Worm (Caenorhabditis elegans) whole organism, dauer: ENCODE results near the gene C16C4.1.

Source experiments
- unc-62 ChIP-seq: sonication (generic microtip); optimal IDR thresholded peaks from 2 replicates; lab custom pipeline; 2017; ENCODE audit warnings: missing biosample characterization, missing genetic modification reagents, missing genetic modification characterization

C16C4.1 gene

DNA sequence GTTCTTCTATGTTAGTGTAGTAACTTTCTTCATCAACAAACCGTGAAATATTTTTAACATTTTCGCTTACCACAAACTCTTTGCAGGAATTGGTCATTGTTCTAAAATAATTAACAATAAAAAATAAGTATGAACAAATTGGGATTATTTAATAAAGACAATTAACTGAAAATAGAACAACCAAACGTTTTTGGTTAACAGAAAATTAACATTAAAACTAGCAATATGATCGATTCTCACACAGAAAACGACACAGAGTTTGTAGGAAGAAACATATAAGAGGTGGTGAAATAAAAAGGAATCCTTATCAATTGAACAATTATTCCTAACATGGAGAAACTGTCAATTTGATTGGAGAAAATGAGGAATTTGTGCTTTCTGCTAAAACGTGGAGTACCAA lies 15.3 kb upstream of the C16C4.1 start, which contains the start of gene math-16:
math-16 (minus strand) TSS at position 101 of the 400 bp plus-strand sequence.
- no peak for TF ChIP-seq unc-62 (GFP tag; lab: Kevin White, UChicago)

- TF ChIP-seq unc-62 (GFP tag; lab: Kevin White, UChicago), result no peak
These were observed 11.3 kb upstream of the C16C4.1 start, which contains the start of gene math-5 for ce11 chrII:1882705-1883104. Gene math-5, minus strand, starts transcription at chrII:1882805.

- TF ChIP-seq unc-62 (GFP tag; lab: Kevin White, UChicago), result no peak
These were observed 9.4 kb upstream of the C16C4.1 start, which contains the start of gene math-6 for ce11 chrII:1884635-1885034. Gene math-6, minus strand, starts transcription at chrII:1884735.

DNA sequence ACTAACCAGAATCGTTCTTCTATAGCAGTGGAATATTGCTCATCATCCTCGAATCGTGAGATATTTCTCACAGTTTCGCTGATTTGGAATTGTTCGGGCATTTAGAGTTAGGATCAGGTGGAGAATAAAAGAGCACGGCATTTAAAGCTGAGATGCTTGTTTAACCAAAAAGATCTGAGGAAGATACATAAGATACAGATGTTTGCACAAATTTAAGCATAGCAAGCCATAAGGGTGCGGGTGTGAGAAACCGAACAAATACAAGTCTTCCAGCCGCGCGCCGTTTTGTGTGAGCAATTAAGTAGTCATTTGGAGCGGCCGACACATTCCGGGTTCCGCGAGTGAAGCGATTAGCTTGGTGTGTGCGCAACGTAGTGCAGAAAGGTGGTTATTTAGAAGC lies 7.6 kb upstream of the C16C4.1 start, which contains the start of gene math-7:
math-7 (minus strand) TSS at position 101 of the 400 bp plus-strand sequence.
- no peak for TF ChIP-seq unc-62 (GFP tag; lab: Kevin White, UChicago)

ce11 chrII:1889071-1889470 lies 4.9 kb upstream of the C16C4.1 start, which contains the start of gene math-8:
Gene math-8, minus strand, starts transcription at chrII:1889171.
- no peak for TF ChIP-seq unc-62 (GFP tag; lab: Kevin White, UChicago)

DNA sequence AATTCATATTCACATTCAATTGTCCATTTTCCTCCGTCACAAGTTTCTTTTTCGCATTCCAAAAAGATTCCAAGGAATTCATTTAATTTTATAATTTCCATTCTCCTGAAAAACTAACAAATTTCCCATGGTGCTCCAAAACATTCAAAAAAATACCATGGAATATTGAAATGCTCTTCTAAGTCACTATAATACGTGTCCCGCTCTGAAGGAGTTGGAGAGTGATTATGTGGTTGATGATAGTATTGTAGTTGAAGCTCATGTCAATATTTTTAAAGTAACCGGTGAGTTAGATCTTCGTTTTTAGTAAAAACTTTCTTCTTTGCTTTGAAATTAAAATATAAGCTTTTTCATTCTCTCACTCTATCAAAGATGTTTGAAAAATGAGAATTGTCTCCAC lies 3.3 kb upstream of the C16C4.1 start, which contains the start of gene math-9:
math-9 (minus strand) TSS at position 101 of the 400 bp plus-strand sequence.
- no peak for TF ChIP-seq unc-62 (GFP tag; lab: Kevin White, UChicago)

ce11 chrII:1895278-1895677 lies 1.3 kb downstream of the C16C4.1 start, which contains the start of gene C46F9.5:
Gene C46F9.5, plus strand, starts transcription at chrII:1895578.
- TF ChIP-seq unc-62 (GFP tag; lab: Kevin White, UChicago), result no peak

- no peak for TF ChIP-seq unc-62 (GFP tag; lab: Kevin White, UChicago)
These were observed 1.8 kb downstream of the C16C4.1 start, which contains the start of gene math-25 for ce11 chrII:1895762-1896161. Gene math-25, plus strand, starts transcription at chrII:1896062.

- no peak for TF ChIP-seq unc-62 (GFP tag; lab: Kevin White, UChicago)
These were observed 3.9 kb downstream of the C16C4.1 start, which contains the start of gene C46F9.6 for ce11 chrII:1897936-1898335. Gene C46F9.6, plus strand, starts transcription at chrII:1898236.

DNA sequence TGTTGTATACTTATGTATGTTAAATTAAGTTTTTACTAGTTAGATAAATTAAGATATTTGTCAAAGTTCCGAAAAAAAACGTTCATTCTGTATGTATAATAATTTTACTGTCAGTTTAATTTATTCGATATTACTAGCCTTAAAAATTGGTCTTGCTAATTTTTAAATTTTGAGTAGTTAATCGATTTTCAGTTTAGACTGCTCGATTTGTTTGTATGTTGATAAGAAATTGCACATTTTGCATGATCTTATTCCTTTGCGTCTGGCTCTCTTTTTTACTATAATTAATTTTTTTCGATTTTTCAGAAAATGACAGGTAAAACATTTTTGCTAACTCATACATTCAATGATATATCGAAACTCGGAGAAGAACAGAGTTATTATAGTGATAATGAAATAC lies 5.9 kb downstream of the C16C4.1 start, which contains the start of gene math-24:
math-24 (plus strand) TSS at position 301 of the 400 bp plus-strand sequence.
- TF ChIP-seq unc-62 (GFP tag; lab: Kevin White, UChicago), result no peak

DNA sequence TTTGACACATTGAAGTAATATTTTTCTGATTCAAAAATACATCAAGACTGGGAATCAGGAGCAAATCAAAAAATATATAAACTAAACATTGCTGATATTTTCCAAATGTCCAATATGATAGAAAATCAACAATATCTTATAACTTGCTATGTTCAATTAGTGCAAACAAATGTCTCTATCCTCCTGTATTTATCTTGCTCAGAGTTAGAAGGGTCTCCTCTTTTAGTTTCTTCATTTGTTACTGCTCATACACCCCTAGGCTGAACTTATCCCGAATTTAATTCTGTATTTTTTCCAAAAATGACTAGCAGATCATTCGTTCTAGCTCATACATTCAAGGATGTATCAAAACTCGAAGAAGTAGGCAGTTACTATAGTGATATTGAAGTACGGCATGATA lies 8.0 kb downstream of the C16C4.1 start, which contains the start of gene math-23:
math-23 (plus strand) TSS at position 301 of the 400 bp plus-strand sequence.
- no peak for TF ChIP-seq unc-62 (GFP tag; lab: Kevin White, UChicago)

- TF ChIP-seq unc-62 (GFP tag; lab: Kevin White, UChicago), result no peak
These were observed 11.1 kb downstream of the C16C4.1 start, which contains the start of gene math-22 for ce11 chrII:1905104-1905503. Gene math-22, plus strand, starts transcription at chrII:1905404.

- TF ChIP-seq unc-62 (GFP tag; lab: Kevin White, UChicago), result no peak
These were observed 18.7 kb downstream of the C16C4.1 start, which contains the start of gene math-31 for ce11 chrII:1912741-1913140. Gene math-31, minus strand, starts transcription at chrII:1912841.

ce11 chrII:1917862-1918261 lies 23.9 kb downstream of the C16C4.1 start, which contains the start of gene bath-4:
Gene bath-4, minus strand, starts transcription at chrII:1917962.
- no peak for TF ChIP-seq unc-62 (GFP tag; lab: Kevin White, UChicago)

- TF ChIP-seq unc-62 (GFP tag; lab: Kevin White, UChicago), result no peak
These were observed 27.0 kb downstream of the C16C4.1 start, which contains the start of gene bath-7 for ce11 chrII:1921018-1921417. Gene bath-7, minus strand, starts transcription at chrII:1921118.

- no peak for TF ChIP-seq unc-62 (GFP tag; lab: Kevin White, UChicago)
These were observed 28.7 kb downstream of the C16C4.1 start, which contains the start of the genes bath-2 and F52C6.4 for ce11 chrII:1922665-1923187. Gene bath-2, minus strand, starts transcription at chrII:1922765. Gene F52C6.4, plus strand, starts transcription at chrII:1923137.
